Fruit fly (Drosophila melanogaster) whole organism, wandering third instar larva: ENCODE data around the gene AttD.
A peak's percentile ranks its signal among the peaks of the same experiment; 100 is the strongest.

Source experiments
- Hr78 ChIP-seq: fragments of >200 bp; optimal IDR thresholded peaks from 2 replicates; lab custom pipeline; 2017; ENCODE audit warnings: missing biosample characterization, missing genetic modification characterization
- Vsx2 ChIP-seq: fragments of 200-300, 225-300 bp; sonication (Bioruptor generic); optimal IDR thresholded peaks from 2 replicates; lab custom pipeline; 2018; ENCODE audit warnings: missing biosample characterization, missing genetic modification characterization; ENCODE audit not compliant: partially characterized antibody
- br ChIP-seq: fragments of 200-800 bp; sonication (Bioruptor generic); optimal IDR thresholded peaks from 2 replicates; lab custom pipeline; 2016; ENCODE audit warnings: missing biosample characterization, missing genetic modification characterization
- brk ChIP-seq: fragments of 200-800 bp; sonication (Bioruptor generic); optimal IDR thresholded peaks from 2 replicates; lab custom pipeline; 2016; ENCODE audit warnings: missing biosample characterization, mild to moderate bottlenecking, missing genetic modification characterization
- dl ChIP-seq, 2 experiments: fragments of 175-275, 200-275 bp in 1 of 2; fragments of 200-275 bp in 1 of 2; sonication (Bioruptor generic); optimal IDR thresholded peaks; lab custom pipeline; 2018; ENCODE audit warnings: mild to moderate bottlenecking in 2 of 2, missing biosample characterization in 2 of 2, missing genetic modification characterization in 2 of 2, moderate library complexity in 2 of 2; ENCODE audit not compliant: partially characterized antibody in 2 of 2, insufficient read depth in 1 of 2
- foxo ChIP-seq, 2 experiments: fragments of 200-800 bp; sonication (Bioruptor generic); optimal IDR thresholded peaks; 2 replicates in 1 of 2; 3 replicates in 1 of 2; lab custom pipeline; 2016 to 2017; ENCODE audit warnings: missing biosample characterization in 2 of 2, missing genetic modification characterization in 2 of 2
- psq ChIP-seq: fragments of 200-800 bp; sonication (Bioruptor generic); optimal IDR thresholded peaks from 3 replicates; lab custom pipeline; 2017; ENCODE audit warnings: missing biosample characterization, mild to moderate bottlenecking, missing genetic modification characterization, moderate library complexity

- no peak for TF ChIP-seq psq (GFP tag; lab: Kevin White, UChicago)
- peak; percentile 57 for TF ChIP-seq Vsx2 (GFP tag; lab: Kevin White, UChicago)
- TF ChIP-seq dl (GFP tag; optimal IDR thresholded peaks at IDR 0.05; lab: Kevin White, UChicago; ENCODE audit: insufficient read depth in 1 of 2, partially characterized antibody in 2 of 2): no peak
- TF ChIP-seq foxo (GFP tag; optimal IDR thresholded peaks at IDR 0.05; lab: Kevin White, UChicago): no peak
- no peak for TF ChIP-seq Hr78 (GFP tag; lab: Kevin White, UChicago)
- no peak for TF ChIP-seq br (GFP tag; lab: Kevin White, UChicago)
- no peak for TF ChIP-seq brk (GFP tag; lab: Kevin White, UChicago)
Observed at dm6 chr3R:17601866-17602265, 23.2 kb upstream of the AttD start.
